Worm (Caenorhabditis elegans): ENCODE measurements around the gene dsh-2.

The dsh-2 gene

ce11 chrII:5032669-5033068 lies 48.3 kb downstream of the dsh-2 start (continued):
- TF ChIP-seq snpc-4 (GFP tag; optimal IDR thresholded peaks at IDR 0.05) (peak; percentile 34), snpc-4 (tag; optimal IDR thresholded peaks at IDR 0.05) (peak in 3 of 4 experiments; percentile 48 to 70 (median 69)), madf-3 (GFP tag; IDR thresholded peaks at IDR 0.05) (no peak), hlh-26 (GFP tag; conservative IDR thresholded peaks at IDR 0.05) (no peak), lag-1 (GFP tag; IDR thresholded peaks at IDR 0.05) (no peak), let-526 (GFP tag; IDR thresholded peaks at IDR 0.05) (no peak), madf-6 (GFP tag; IDR thresholded peaks at IDR 0.05) (peak; percentile 77), attf-6 (GFP tag; IDR thresholded peaks at IDR 0.05) (peak; percentile 73), die-1 (tag; optimal IDR thresholded peaks at IDR 0.05) (peak; percentile 81), nhr-120 (GFP tag; IDR thresholded peaks at IDR 0.05) (0 out of 2 replicates have a peak, but pooled peaks have one; percentile 48), ztf-18 (tag; optimal IDR thresholded peaks at IDR 0.05) (peak; percentile 55), unc-62 (GFP tag; optimal IDR thresholded peaks at IDR 0.05) (no peak), Y53G8AR.9 (GFP tag; conservative IDR thresholded peaks at IDR 0.05) (no peak; the same call in 1 of the 2 replicates), sea-2 (GFP tag; IDR thresholded peaks at IDR 0.05) (no peak), aptf-3 (GFP tag; IDR thresholded peaks at IDR 0.05) (0 out of 2 replicates have a peak, but pooled peaks have one; percentile 16), bed-2 (GFP tag; IDR thresholded peaks at IDR 0.05) (no peak), Y67H2A.10 (GFP tag; conservative IDR thresholded peaks at IDR 0.05) (no peak), hmg-1.2 (GFP tag; IDR thresholded peaks at IDR 0.05) (peak; percentile 66), nhr-27 (tag; optimal IDR thresholded peaks at IDR 0.05) (peak; percentile 74), attf-3 (GFP tag; conservative IDR thresholded peaks at IDR 0.05) (peak; percentile 57; the same call in 1 of the 2 replicates), zim-3 (tag; optimal IDR thresholded peaks at IDR 0.05) (peak; percentile 53), ZK185.1 (tag; optimal IDR thresholded peaks at IDR 0.05; ENCODE audit: poor library complexity, severe bottlenecking) (peak; percentile 77), nfya-1 (tag; optimal IDR thresholded peaks at IDR 0.05; ENCODE audit: borderline replicate concordance, insufficient read depth) (no peak), nfyb-1 (GFP tag; IDR thresholded peaks at IDR 0.05) (peak; percentile 87), somi-1 (GFP tag; optimal IDR thresholded peaks at IDR 0.05) (no peak), xnd-1 (tag; optimal IDR thresholded peaks at IDR 0.05) (no peak), dox-1 (GFP tag; IDR thresholded peaks at IDR 0.05) (peak; percentile 82), ets-4 (GFP tag; optimal IDR thresholded peaks at IDR 0.05) (peak; percentile 7), tlf-1 (GFP tag; optimal IDR thresholded peaks at IDR 0.05) (peak; percentile 14), ztf-22 (GFP tag; optimal IDR thresholded peaks at IDR 0.05) (no peak), mel-28 (tag; optimal IDR thresholded peaks at IDR 0.05; ENCODE audit: borderline replicate concordance) (no peak), F57C9.4 (tag; optimal IDR thresholded peaks at IDR 0.05) (no peak), F23B12.7 (tag; optimal IDR thresholded peaks at IDR 0.05; ENCODE audit: insufficient read depth) (peak; percentile 67), him-1 (tag; optimal IDR thresholded peaks at IDR 0.05) (peak; percentile 38), rec-8 (tag; optimal IDR thresholded peaks at IDR 0.05) (peak in 1 of 2 experiments; percentile 77), zfh-2 (GFP tag; conservative IDR thresholded peaks at IDR 0.05) (no peak; the same call in 1 of the 2 replicates), D2030.7 (GFP tag; IDR thresholded peaks at IDR 0.05) (peak; percentile 47; the same call in 1 of the 2 replicates), F10E7.11 (tag; optimal IDR thresholded peaks at IDR 0.05) (peak; percentile 22), T07F8.4 (tag; optimal IDR thresholded peaks at IDR 0.05) (peak; percentile 38), fkh-3 (tag; optimal IDR thresholded peaks at IDR 0.05) (no peak), ccch-3 (GFP tag; optimal IDR thresholded peaks at IDR 0.05) (no peak), sptf-2 (GFP tag; optimal IDR thresholded peaks at IDR 0.05) (peak; percentile 30), pbrm-1 (GFP tag; IDR thresholded peaks at IDR 0.05) (peak; percentile 50; the same call in 1 of the 2 replicates), dpl-1 (GFP tag; optimal IDR thresholded peaks at IDR 0.05) (no peak), sdz-38 (tag; optimal IDR thresholded peaks at IDR 0.05) (no peak), egl-18 (GFP tag; IDR thresholded peaks at IDR 0.05) (0 out of 2 replicates have a peak, but pooled peaks have one; percentile 19), nfya-2 (GFP tag; IDR thresholded peaks at IDR 0.05) (no peak), ceh-91 (GFP tag; IDR thresholded peaks at IDR 0.05) (peak; percentile 25; the same call in 1 of the 2 replicates)
